Fruit fly (Drosophila melanogaster) whole organism, embryonic: ENCODE data around the gene anox.
A peak's percentile ranks its signal among the peaks of the same experiment; 100 is the strongest.

Experiments
- Antp ChIP-seq: fragments of 200-800 bp; sonication (Bioruptor generic); optimal IDR thresholded peaks from 3 replicates; lab custom pipeline; 2016; ENCODE audit warnings: missing biosample characterization, missing genetic modification characterization
- Atf-2 ChIP-seq: fragments of 200-800 bp; sonication (Bioruptor generic); optimal IDR thresholded peaks from 2 replicates; lab custom pipeline; 2016; ENCODE audit warnings: missing biosample characterization, missing genetic modification characterization
- Awh ChIP-seq: fragments of 200-800 bp; sonication (Bioruptor generic); IDR thresholded peaks from 2 replicates; pipeline ENCODE4, ENCODE4 v1.3.6; 2022; ENCODE audit warnings: missing biosample characterization, missing genetic modification characterization
- BEAF-32 ChIP-seq: fragments of 200-800 bp; sonication (Bioruptor generic); optimal IDR thresholded peaks from 3 replicates; lab custom pipeline; 2017; ENCODE audit warnings: missing biosample characterization, missing genetic modification characterization, mild to moderate bottlenecking, moderate library complexity, missing genetic modification reagents
- CG11398 ChIP-seq: fragments of 200-800 bp; sonication (Bioruptor generic); optimal IDR thresholded peaks from 2 replicates; lab custom pipeline; 2016; ENCODE audit warnings: missing biosample characterization, missing genetic modification characterization
- CG11504 ChIP-seq: fragments of 200-800 bp; sonication (Bioruptor generic); optimal IDR thresholded peaks from 3 replicates; lab custom pipeline; 2019; ENCODE audit warnings: missing biosample characterization, mild to moderate bottlenecking, missing genetic modification characterization, moderate library complexity
- CG13123 ChIP-seq: fragments of 200-800 bp; sonication (Bioruptor generic); optimal IDR thresholded peaks from 2 replicates; lab custom pipeline; 2016; ENCODE audit warnings: missing biosample characterization, missing genetic modification characterization
- CG14050 ChIP-seq: fragments of 200-800 bp; sonication (Bioruptor generic); IDR thresholded peaks from 3 replicates; pipeline ENCODE4 v1.3.6; 2022; ENCODE audit warnings: missing biosample characterization, missing genetic modification characterization
- CG18619 ChIP-seq: fragments of 200-800 bp; sonication (Bioruptor generic); optimal IDR thresholded peaks from 3 replicates; lab custom pipeline; 2017; ENCODE audit warnings: missing biosample characterization, mild to moderate bottlenecking, missing genetic modification characterization
- CG2129 ChIP-seq: fragments of 200-800 bp; sonication (Bioruptor generic); IDR thresholded peaks from 2 replicates; pipeline ENCODE4 v1.3.6; 2022; ENCODE audit warnings: missing biosample characterization, missing genetic modification characterization; ENCODE audit not compliant: partially characterized antibody
- CG31365 ChIP-seq: fragments of 200-800 bp; sonication (Bioruptor generic); optimal IDR thresholded peaks from 2 replicates; lab custom pipeline; 2018; ENCODE audit warnings: missing biosample characterization, mild to moderate bottlenecking, missing genetic modification characterization
- CG3847 ChIP-seq: fragments of 200-800 bp; sonication (Bioruptor generic); IDR thresholded peaks from 2 replicates; pipeline ENCODE4 v1.3.6; 2022; ENCODE audit warnings: missing biosample characterization, missing genetic modification characterization
- CG4730 ChIP-seq: fragments of 200-800 bp; sonication (Bioruptor generic); IDR thresholded peaks from 2 replicates; pipeline ENCODE4 v1.3.6; 2022; ENCODE audit warnings: missing biosample characterization, missing genetic modification characterization
- CG6791 ChIP-seq: fragments of 200-800 bp; sonication (Bioruptor generic); IDR thresholded peaks from 3 replicates; pipeline ENCODE4 v1.3.6; 2022; ENCODE audit warnings: missing biosample characterization, missing genetic modification characterization; ENCODE audit not compliant: partially characterized antibody
- CG7372 ChIP-seq: fragments of 200-800 bp; sonication (Bioruptor generic); IDR thresholded peaks from 2 replicates; pipeline ENCODE4 v1.3.6; 2022; ENCODE audit warnings: missing biosample characterization, missing genetic modification characterization
- CG7839 ChIP-seq: fragments of 200-800 bp; sonication (Bioruptor generic); optimal IDR thresholded peaks from 3 replicates; lab custom pipeline; 2018; ENCODE audit warnings: missing biosample characterization, mild to moderate bottlenecking, missing genetic modification characterization, moderate library complexity
- CG8089 ChIP-seq: fragments of 200-800 bp; sonication (Bioruptor generic); optimal IDR thresholded peaks from 3 replicates; lab custom pipeline; 2016; ENCODE audit warnings: missing biosample characterization, missing genetic modification characterization
- Dad ChIP-seq: fragments of 200-800 bp; sonication (Bioruptor generic); optimal IDR thresholded peaks from 3 replicates; lab custom pipeline; 2016; ENCODE audit warnings: missing biosample characterization, missing genetic modification characterization
- Dref ChIP-seq: fragments of 200-800 bp; sonication (Bioruptor generic); IDR thresholded peaks from 2 replicates; pipeline ENCODE4 v1.3.6; 2022; ENCODE audit warnings: missing biosample characterization, missing genetic modification characterization
- Fer2 ChIP-seq: fragments of 200-800 bp; sonication (Bioruptor generic); optimal IDR thresholded peaks from 2 replicates; lab custom pipeline; 2018; ENCODE audit warnings: missing biosample characterization, mild to moderate bottlenecking, missing genetic modification characterization, moderate library complexity
- H2.0 ChIP-seq: fragments of 200-800 bp; sonication (Bioruptor generic); IDR thresholded peaks from 2 replicates; pipeline ENCODE4 v1.3.6; 2022; ENCODE audit warnings: missing biosample characterization, missing genetic modification characterization
- HHEX ChIP-seq: fragments of 200-800 bp; sonication (Bioruptor generic); optimal IDR thresholded peaks from 3 replicates; lab custom pipeline; 2017; ENCODE audit warnings: missing biosample characterization, mild to moderate bottlenecking, missing genetic modification characterization, missing genetic modification reagents
- Hsf ChIP-seq: fragments of 200-800 bp; sonication (Bioruptor generic); optimal IDR thresholded peaks from 3 replicates; lab custom pipeline; 2016; ENCODE audit warnings: missing biosample characterization, missing genetic modification characterization
- Lpt ChIP-seq: fragments of >200 bp; optimal IDR thresholded peaks from 2 replicates; lab custom pipeline; 2018; ENCODE audit warnings: missing biosample characterization, missing genetic modification characterization
- NFAT ChIP-seq: fragments of 200-800 bp; sonication (Bioruptor generic); IDR thresholded peaks from 2 replicates; pipeline ENCODE4 v1.3.6; 2022; ENCODE audit warnings: missing biosample characterization, missing genetic modification characterization
- Neu2 ChIP-seq: fragments of 200-800 bp; sonication (Bioruptor generic); optimal IDR thresholded peaks from 3 replicates; lab custom pipeline; 2016; ENCODE audit warnings: missing biosample characterization, missing genetic modification characterization, borderline replicate concordance
- Nf-YC ChIP-seq: fragments of 200-800 bp; optimal IDR thresholded peaks from 3 replicates; lab custom pipeline; 2019; ENCODE audit warnings: missing biosample characterization, mild to moderate bottlenecking, missing genetic modification characterization, moderate library complexity
- Ravus ChIP-seq: fragments of 200-800 bp; sonication (Bioruptor generic); IDR thresholded peaks from 2 replicates; pipeline ENCODE4 v1.3.6; 2022; ENCODE audit warnings: missing biosample characterization, missing genetic modification characterization
- Rfx ChIP-seq: fragments of 200-800 bp; sonication (Bioruptor generic); IDR thresholded peaks from 2 replicates; pipeline ENCODE4 v1.3.6; 2022; ENCODE audit warnings: missing biosample characterization, missing genetic modification characterization
- Rx ChIP-seq: fragments of 200-800 bp; sonication (Bioruptor generic); IDR thresholded peaks from 2 replicates; pipeline ENCODE4 v1.3.6; 2022; ENCODE audit warnings: missing biosample characterization, missing genetic modification characterization
- Side ChIP-seq: fragments of 200-800 bp; sonication (Bioruptor generic); optimal IDR thresholded peaks from 2 replicates; lab custom pipeline; 2016; ENCODE audit warnings: missing biosample characterization, missing genetic modification characterization
- Sin3A ChIP-seq: fragments of >200 bp; optimal IDR thresholded peaks from 2 replicates; lab custom pipeline; 2018
- ab ChIP-seq: fragments of 200-800 bp; sonication (Bioruptor generic); optimal IDR thresholded peaks from 2 replicates; lab custom pipeline; 2016; ENCODE audit warnings: missing biosample characterization, missing genetic modification characterization
- aop ChIP-seq: fragments of 200-800 bp; sonication (Bioruptor generic); IDR thresholded peaks from 2 replicates; pipeline ENCODE4 v1.3.6; 2022; ENCODE audit warnings: missing biosample characterization, missing genetic modification characterization
- ap ChIP-seq: fragments of 200-800 bp; sonication (Bioruptor generic); IDR thresholded peaks from 2 replicates; pipeline ENCODE4 v1.3.6; 2022; ENCODE audit warnings: missing biosample characterization, missing genetic modification characterization
- ase ChIP-seq: fragments of 200-800 bp; sonication (Bioruptor generic); IDR thresholded peaks from 3 replicates; pipeline ENCODE4 v1.3.6; 2022; ENCODE audit warnings: missing biosample characterization, missing genetic modification characterization
- ato ChIP-seq: fragments of 200-800 bp; sonication (Bioruptor generic); IDR thresholded peaks from 2 replicates; pipeline ENCODE4 v1.3.6; 2022; ENCODE audit warnings: missing biosample characterization, missing genetic modification characterization; ENCODE audit not compliant: partially characterized antibody
- bsh ChIP-seq, 2 experiments: fragments of 200-800 bp; sonication (Bioruptor generic); optimal IDR thresholded peaks; 2 replicates each; lab custom pipeline; 2017 to 2018; ENCODE audit warnings: mild to moderate bottlenecking in 2 of 2, missing biosample characterization in 2 of 2, missing genetic modification characterization in 2 of 2, moderate library complexity in 1 of 2
- chif ChIP-seq, 2 experiments: fragments of 200-800 bp; sonication (Bioruptor generic); optimal IDR thresholded peaks; 3 replicates each; lab custom pipeline; 2016; ENCODE audit warnings: missing biosample characterization in 2 of 2, missing genetic modification characterization in 2 of 2
- emc ChIP-seq: fragments of 200-800 bp; sonication (Bioruptor generic); optimal IDR thresholded peaks from 2 replicates; lab custom pipeline; 2016; ENCODE audit warnings: missing biosample characterization, missing genetic modification characterization
- fd3F ChIP-seq: fragments of 200-800 bp; sonication (Bioruptor generic); optimal IDR thresholded peaks from 2 replicates; lab custom pipeline; 2018; ENCODE audit warnings: missing biosample characterization, mild to moderate bottlenecking, missing genetic modification characterization, moderate library complexity
- fu2 ChIP-seq: fragments of 200-800 bp; sonication (Bioruptor generic); optimal IDR thresholded peaks from 2 replicates; lab custom pipeline; 2016; ENCODE audit warnings: missing biosample characterization, missing genetic modification characterization
- gcm ChIP-seq: fragments of 200-800 bp; sonication (Bioruptor generic); optimal IDR thresholded peaks from 2 replicates; lab custom pipeline; 2019; ENCODE audit warnings: missing biosample characterization, mild to moderate bottlenecking, missing genetic modification characterization, moderate library complexity
- gfzf ChIP-seq: fragments of 200-800 bp; sonication (Bioruptor generic); optimal IDR thresholded peaks from 2 replicates; lab custom pipeline; 2016; ENCODE audit warnings: missing biosample characterization, mild to moderate bottlenecking, missing genetic modification characterization, moderate library complexity
- pan ChIP-seq, 4 experiments: fragments of >200 bp in 3 of 4; fragments of 200-800 bp in 1 of 4; sonication (Bioruptor generic) in 1 of 4; optimal IDR thresholded peaks in 3 of 4; IDR thresholded peaks in 1 of 4; 2 replicates each; pipeline versions ENCODE4 v1.3.6 to Lab custom; 2017 to 2022; ENCODE audit warnings: missing biosample characterization in 2 of 4, missing genetic modification characterization in 2 of 4, mixed read lengths in 1 of 4
- pho ChIP-seq: fragments of 200-800 bp; sonication (Bioruptor generic); optimal IDR thresholded peaks from 2 replicates; lab custom pipeline; 2016; ENCODE audit warnings: missing biosample characterization, missing genetic modification characterization
- sug ChIP-seq: fragments of 200-800 bp; optimal IDR thresholded peaks from 2 replicates; lab custom pipeline; 2019; ENCODE audit warnings: missing biosample characterization, mild to moderate bottlenecking, missing genetic modification characterization, moderate library complexity
- vfl ChIP-seq: fragments of 200-800 bp; sonication (Bioruptor generic); optimal IDR thresholded peaks from 2 replicates; lab custom pipeline; 2016; ENCODE audit warnings: missing biosample characterization, missing genetic modification characterization
- zen ChIP-seq: fragments of 200-800 bp; sonication (Bioruptor generic); optimal IDR thresholded peaks from 3 replicates; lab custom pipeline; 2018; ENCODE audit warnings: missing biosample characterization, mild to moderate bottlenecking, missing genetic modification characterization, moderate library complexity
- zen2 ChIP-seq: fragments of 200-800 bp; sonication (Bioruptor generic); IDR thresholded peaks from 3 replicates; pipeline ENCODE4 v1.3.6; 2022; ENCODE audit warnings: missing biosample characterization, missing genetic modification characterization; ENCODE audit not compliant: partially characterized antibody

anox gene

dm6 chrX:21323933-21324688 lies 5.0 kb upstream of the anox start, which contains the start of the genes Dd and CG1486 (continued):
- peak; percentile 11 for TF ChIP-seq pho (GFP tag; lab: Kevin White, UChicago)
- TF ChIP-seq CG18619 (GFP tag; lab: Kevin White, UChicago) = no peak
- no peak for TF ChIP-seq CG7839 (tag; lab: Kevin White, UChicago)
- no peak for TF ChIP-seq CG11398 (GFP tag; lab: Kevin White, UChicago)
- no peak for TF ChIP-seq CG31365 (tag; lab: Kevin White, UChicago)
- TF ChIP-seq CG14050 (GFP tag; lab: Robert Waterston, UW) = no peak
- peak in 1 of 2 experiments; percentile 59 for TF ChIP-seq bsh (GFP tag; optimal IDR thresholded peaks at IDR 0.05; lab: Kevin White, UChicago)
- TF ChIP-seq CG8089 (GFP tag; lab: Kevin White, UChicago) = no peak
- TF ChIP-seq CG11504 (tag; lab: Kevin White, UChicago) = no peak
- TF ChIP-seq Sin3A = peak; percentile 98
- no peak for TF ChIP-seq Awh (GFP tag; lab: Robert Waterston, UW)
- peak; percentile 91 for TF ChIP-seq CG6791 (GFP tag; lab: Robert Waterston, UW)
- TF ChIP-seq H2.0 (GFP tag; lab: Robert Waterston, UW) = no peak
- TF ChIP-seq ato = peak; percentile 70
- TF ChIP-seq emc = no peak
- TF ChIP-seq Atf-2 (GFP tag; lab: Kevin White, UChicago) = peak; percentile 3
- TF ChIP-seq Rfx (GFP tag; lab: Robert Waterston, UW) = no peak
- no peak for TF ChIP-seq Fer2
- TF ChIP-seq CG2129 = peak; percentile 76
- no peak for TF ChIP-seq CG7372
- TF ChIP-seq CG4730 (GFP tag; lab: Robert Waterston, UW) = no peak
- peak; percentile 98 for TF ChIP-seq BEAF-32 (GFP tag; lab: Kevin White, UChicago)
- no peak for TF ChIP-seq fu2 (GFP tag; lab: Kevin White, UChicago)
- TF ChIP-seq vfl (GFP tag; lab: Kevin White, UChicago) = no peak
- no peak for TF ChIP-seq fd3F
- no peak for TF ChIP-seq CG13123 (GFP tag; lab: Kevin White, UChicago)
- no peak for TF ChIP-seq Rx (GFP tag; lab: Robert Waterston, UW)
- TF ChIP-seq Side = no peak
- TF ChIP-seq Neu2 (GFP tag; lab: Kevin White, UChicago) = no peak
- no peak for TF ChIP-seq Hsf (GFP tag; lab: Kevin White, UChicago)
- peak; percentile 59; the same call in 2 of the 3 replicates for TF ChIP-seq zen2
- peak; percentile 6 for TF ChIP-seq Antp (GFP tag; lab: Kevin White, UChicago)
- peak; percentile 94 for TF ChIP-seq gfzf (GFP tag; lab: Kevin White, UChicago)
- no peak for TF ChIP-seq NFAT
- no peak for TF ChIP-seq ab (GFP tag; lab: Kevin White, UChicago)
- peak; percentile 42; the same call in 1 of the 2 replicates for TF ChIP-seq CG3847 (GFP tag; lab: Robert Waterston, UW)
- no peak for TF ChIP-seq pan (optimal IDR thresholded peaks at IDR 0.05; lab: Kevin White, UChicago)
- peak in 1 of 2 experiments; percentile 21 for TF ChIP-seq pan (GFP tag; optimal IDR thresholded peaks at IDR 0.05 in 1 of 2, IDR thresholded peaks at IDR 0.05 in 1 of 2)
- no peak for TF ChIP-seq ase
- no peak for TF ChIP-seq aop (GFP tag; lab: Robert Waterston, UW)
- TF ChIP-seq Nf-YC (tag; lab: Kevin White, UChicago) = peak; percentile 47
- TF ChIP-seq ap (GFP tag; lab: Robert Waterston, UW) = no peak
- TF ChIP-seq chif (GFP tag; optimal IDR thresholded peaks at IDR 0.05; lab: Kevin White, UChicago) = no peak
- TF ChIP-seq Dad (GFP tag; lab: Kevin White, UChicago) = no peak
- TF ChIP-seq Dref (GFP tag; lab: Robert Waterston, UW) = peak; percentile 74
- TF ChIP-seq Ravus = no peak
- no peak for TF ChIP-seq Lpt
- no peak for TF ChIP-seq gcm (GFP tag; lab: Kevin White, UChicago)
- peak; percentile 18 for TF ChIP-seq sug (tag; lab: Kevin White, UChicago)
- no peak for TF ChIP-seq HHEX
- TF ChIP-seq zen (tag; lab: Kevin White, UChicago) = no peak
